Worm (Caenorhabditis elegans) whole organism, L1 larva: ENCODE measurements around the gene Y48E1B.8.

ENCODE experiments used
- C16A3.4 ChIP-seq: fragments of 150-350 bp; optimal IDR thresholded peaks from 2 replicates; lab custom pipeline; 2014; ENCODE audit warnings: missing biosample characterization, missing genetic modification characterization
- C34B4.2 ChIP-seq: sonication (generic microtip); optimal IDR thresholded peaks from 2 replicates; lab custom pipeline; 2017; ENCODE audit warnings: mild to moderate bottlenecking, missing genetic modification characterization, missing compliant biosample characterization
- Y116A8C.19 ChIP-seq: sonication (generic microtip); optimal IDR thresholded peaks from 2 replicates; lab custom pipeline; 2016; ENCODE audit warnings: missing compliant biosample characterization, missing genetic modification characterization, borderline replicate concordance
- aha-1 ChIP-seq: fragments of 150-350 bp; optimal IDR thresholded peaks from 2 replicates; lab custom pipeline; 2014; ENCODE audit warnings: missing biosample characterization, missing genetic modification characterization
- aly-2 ChIP-seq: fragments of 150-350 bp; optimal IDR thresholded peaks from 2 replicates; lab custom pipeline; 2014; ENCODE audit warnings: missing biosample characterization, missing genetic modification characterization
- ama-1 ChIP-seq: fragments of 150-350 bp; optimal IDR thresholded peaks from 2 replicates; lab custom pipeline; 2014
- blmp-1 ChIP-seq: fragments of 150-350 bp; optimal IDR thresholded peaks from 2 replicates; lab custom pipeline; 2014; ENCODE audit warnings: missing biosample characterization, missing genetic modification characterization
- ceh-63 ChIP-seq: fragments of 200-800 bp; sonication (Bioruptor generic); optimal IDR thresholded peaks from 2 replicates; lab custom pipeline; 2018; ENCODE audit warnings: mild to moderate bottlenecking, missing genetic modification characterization, missing compliant biosample characterization
- ceh-82 ChIP-seq, 3 experiments: fragments of 150-350 bp in 1 of 3; sonication (generic microtip) in 2 of 3; optimal IDR thresholded peaks; 2 replicates each; lab custom pipeline; 2014 to 2017; ENCODE audit warnings: missing biosample characterization in 3 of 3, missing genetic modification characterization in 3 of 3
- ceh-88 ChIP-seq: fragments of 200-800 bp; sonication (Bioruptor generic); IDR thresholded peaks from 2 replicates; pipeline ENCODE4 v1.3.6; 2022; ENCODE audit warnings: missing genetic modification characterization, missing compliant biosample characterization
- ceh-90 ChIP-seq: sonication (generic microtip); optimal IDR thresholded peaks from 2 replicates; lab custom pipeline; 2016; ENCODE audit warnings: missing genetic modification characterization, missing compliant biosample characterization
- dpl-1 ChIP-seq, 3 experiments: fragments of 150-350 bp in 2 of 3; sonication (generic microtip) in 1 of 3; optimal IDR thresholded peaks; 2 replicates each; lab custom pipeline; 2014 to 2017; ENCODE audit warnings: missing biosample characterization in 3 of 3, missing genetic modification characterization in 3 of 3, missing genetic modification reagents in 3 of 3
- efl-1 ChIP-seq, 4 experiments: fragments of 150-350 bp; optimal IDR thresholded peaks in 3 of 4; peaks in 1 of 4; 1 replicate in 1 of 4; 2 replicates in 3 of 4; lab custom pipeline; 2014; ENCODE audit warnings: missing biosample characterization in 2 of 4, missing genetic modification characterization in 2 of 4, missing genetic modification reagents in 2 of 4
- efl-3 ChIP-seq: fragments of 200-800 bp; sonication (Bioruptor generic); optimal IDR thresholded peaks from 2 replicates; lab custom pipeline; 2018; ENCODE audit warnings: mild to moderate bottlenecking, missing genetic modification characterization, missing compliant biosample characterization
- egl-13 ChIP-seq: sonication (generic microtip); optimal IDR thresholded peaks from 2 replicates; lab custom pipeline; 2016; ENCODE audit warnings: missing genotype, missing genetic modification reagents, missing genetic modification characterization, missing compliant biosample characterization
- elt-2 ChIP-seq: sonication (generic microtip); optimal IDR thresholded peaks from 2 replicates; lab custom pipeline; 2016; ENCODE audit warnings: missing genetic modification characterization, mild to moderate bottlenecking, inconsistent platforms, missing compliant biosample characterization, missing genetic modification reagents
- fkh-10 ChIP-seq: sonication (generic microtip); optimal IDR thresholded peaks from 2 replicates; lab custom pipeline; 2017; ENCODE audit warnings: missing biosample characterization, missing genetic modification reagents, missing genetic modification characterization
- fkh-4 ChIP-seq: sonication (generic microtip); optimal IDR thresholded peaks from 2 replicates; lab custom pipeline; 2016; ENCODE audit warnings: missing compliant biosample characterization, missing genetic modification characterization, borderline replicate concordance
- fos-1 ChIP-seq: fragments of 150-350 bp; optimal IDR thresholded peaks from 2 replicates; lab custom pipeline; 2014; ENCODE audit warnings: missing biosample characterization, missing genetic modification characterization
- grh-1 ChIP-seq: fragments of 200-800 bp; sonication (Bioruptor generic); IDR thresholded peaks from 2 replicates; pipeline ENCODE4 v1.3.6; 2022; ENCODE audit warnings: missing genetic modification reagents, missing genetic modification characterization, missing compliant biosample characterization
- irx-1 ChIP-seq: sonication (generic microtip); optimal IDR thresholded peaks from 2 replicates; lab custom pipeline; 2016; ENCODE audit warnings: missing genetic modification characterization, missing compliant biosample characterization
- isw-1 ChIP-seq: fragments of 200-800 bp; sonication (Bioruptor generic); IDR thresholded peaks from 2 replicates; pipeline ENCODE4 v1.3.6; 2022; ENCODE audit warnings: missing genetic modification characterization, missing compliant biosample characterization
- jun-1 ChIP-seq: fragments of 150-350 bp; optimal IDR thresholded peaks from 2 replicates; lab custom pipeline; 2014; ENCODE audit warnings: missing biosample characterization, missing genetic modification reagents, missing genetic modification characterization
- lin-13 ChIP-seq: fragments of 150-350 bp; optimal IDR thresholded peaks from 2 replicates; lab custom pipeline; 2014; ENCODE audit warnings: missing biosample characterization, missing genetic modification reagents, missing genetic modification characterization
- lin-14 ChIP-seq: fragments of 200-800 bp; sonication (Bioruptor generic); optimal IDR thresholded peaks from 2 replicates; lab custom pipeline; 2018; ENCODE audit warnings: mild to moderate bottlenecking, missing genetic modification characterization, moderate library complexity, missing compliant biosample characterization
- lin-39 ChIP-seq: fragments of 150-350 bp; optimal IDR thresholded peaks from 2 replicates; lab custom pipeline; 2014; ENCODE audit warnings: missing biosample characterization, missing genetic modification reagents, missing genetic modification characterization
- lir-3 ChIP-seq: sonication (generic microtip); optimal IDR thresholded peaks from 2 replicates; lab custom pipeline; 2016; ENCODE audit warnings: mild to moderate bottlenecking, missing genetic modification characterization, moderate library complexity, missing compliant biosample characterization; ENCODE audit not compliant: poor library complexity
- mdl-1 ChIP-seq, 2 experiments: fragments of 150-350 bp; optimal IDR thresholded peaks; 2 replicates each; lab custom pipeline; 2014 to 2017; ENCODE audit warnings: missing biosample characterization in 2 of 2, missing genetic modification characterization in 2 of 2, inconsistent platforms in 1 of 2
- mef-2 ChIP-seq: fragments of 150-350 bp; optimal IDR thresholded peaks from 2 replicates; lab custom pipeline; 2014; ENCODE audit warnings: missing biosample characterization, missing genetic modification characterization
- mep-1 ChIP-seq: fragments of 150-350 bp; optimal IDR thresholded peaks from 2 replicates; lab custom pipeline; 2014; ENCODE audit warnings: missing biosample characterization, missing genetic modification characterization
- nhr-11 ChIP-seq: fragments of 150-350 bp; optimal IDR thresholded peaks from 2 replicates; lab custom pipeline; 2014; ENCODE audit warnings: missing biosample characterization, missing genetic modification characterization
- nhr-19 ChIP-seq: fragments of 200-800 bp; sonication (Bioruptor generic); conservative IDR thresholded peaks from 2 replicates; pipeline ENCODE4 v1.3.6; 2022; ENCODE audit warnings: missing genetic modification characterization, missing compliant biosample characterization
- nhr-20 ChIP-seq: sonication (generic microtip); optimal IDR thresholded peaks from 2 replicates; lab custom pipeline; 2016; ENCODE audit warnings: mild to moderate bottlenecking, missing genetic modification characterization, missing compliant biosample characterization
- nhr-28 ChIP-seq: fragments of 150-350 bp; optimal IDR thresholded peaks from 2 replicates; lab custom pipeline; 2014; ENCODE audit warnings: missing biosample characterization, missing genetic modification characterization
- nhr-47 ChIP-seq: sonication (generic microtip); optimal IDR thresholded peaks from 2 replicates; lab custom pipeline; 2016; ENCODE audit warnings: mild to moderate bottlenecking, missing genetic modification characterization, moderate library complexity, missing compliant biosample characterization
- nhr-71 ChIP-seq: sonication (generic microtip); optimal IDR thresholded peaks from 2 replicates; lab custom pipeline; 2016; ENCODE audit warnings: mild to moderate bottlenecking, missing genetic modification characterization, moderate library complexity, missing compliant biosample characterization
- nhr-76 ChIP-seq: sonication (generic microtip); optimal IDR thresholded peaks from 2 replicates; lab custom pipeline; 2017; ENCODE audit warnings: missing biosample characterization, missing genetic modification characterization
- nhr-77 ChIP-seq: fragments of 150-350 bp; optimal IDR thresholded peaks from 2 replicates; lab custom pipeline; 2014; ENCODE audit warnings: missing biosample characterization, missing genetic modification characterization
- nhr-84 ChIP-seq: sonication (generic microtip); optimal IDR thresholded peaks from 2 replicates; lab custom pipeline; 2017; ENCODE audit warnings: missing biosample characterization, missing genetic modification characterization
- nhr-85 ChIP-seq: sonication (generic microtip); peaks from one replicate; lab custom pipeline; 2016; ENCODE audit warnings: missing genetic modification characterization, inconsistent platforms, missing compliant biosample characterization
- pag-3 ChIP-seq: sonication (generic microtip); optimal IDR thresholded peaks from 2 replicates; lab custom pipeline; 2017; ENCODE audit warnings: missing genetic modification characterization, mild to moderate bottlenecking, missing compliant biosample characterization, antibody characterized with exemption, borderline replicate concordance; ENCODE audit not compliant: insufficient read depth
- pax-3 ChIP-seq: fragments of 200-800 bp; sonication (Bioruptor generic); optimal IDR thresholded peaks from 2 replicates; lab custom pipeline; 2018; ENCODE audit warnings: mild to moderate bottlenecking, missing genetic modification characterization, moderate library complexity, missing compliant biosample characterization
- skn-1 ChIP-seq: fragments of 150-350 bp; optimal IDR thresholded peaks from 2 replicates; lab custom pipeline; 2014; ENCODE audit warnings: missing biosample characterization, missing genetic modification characterization
- snpc-4 ChIP-seq: fragments of 150-350 bp; optimal IDR thresholded peaks from 2 replicates; lab custom pipeline; 2014; ENCODE audit warnings: missing biosample characterization, missing genetic modification characterization
- snu-23 ChIP-seq: sonication (generic microtip); optimal IDR thresholded peaks from 2 replicates; lab custom pipeline; 2016; ENCODE audit warnings: missing genetic modification characterization, missing compliant biosample characterization
- sptf-1 ChIP-seq: fragments of 150-350 bp; optimal IDR thresholded peaks from 2 replicates; lab custom pipeline; 2014; ENCODE audit warnings: missing biosample characterization, missing genetic modification characterization
- sup-37 ChIP-seq: fragments of 200-800 bp; sonication (Bioruptor generic); optimal IDR thresholded peaks from 2 replicates; lab custom pipeline; 2018; ENCODE audit warnings: mild to moderate bottlenecking, missing genetic modification characterization, missing compliant biosample characterization
- swsn-7 ChIP-seq: sonication (generic microtip); optimal IDR thresholded peaks from 2 replicates; lab custom pipeline; 2016; ENCODE audit warnings: missing genetic modification characterization, missing compliant biosample characterization
- tbx-2 ChIP-seq: sonication (generic microtip); optimal IDR thresholded peaks from 2 replicates; lab custom pipeline; 2016; ENCODE audit warnings: missing genetic modification characterization, missing compliant biosample characterization
- unc-130 ChIP-seq: fragments of 150-350 bp; optimal IDR thresholded peaks from 2 replicates; lab custom pipeline; 2017; ENCODE audit warnings: missing biosample characterization, missing genetic modification characterization, inconsistent platforms
- unc-62 ChIP-seq: fragments of 150-350 bp; optimal IDR thresholded peaks from 2 replicates; lab custom pipeline; 2014; ENCODE audit warnings: missing biosample characterization, missing genetic modification reagents, missing genetic modification characterization
- unc-98 ChIP-seq: fragments of 200-800 bp; sonication (Bioruptor generic); IDR thresholded peaks from 2 replicates; pipeline ENCODE4 v1.3.6; 2022; ENCODE audit warnings: missing genetic modification characterization, missing compliant biosample characterization
- vab-15 ChIP-seq: sonication (generic microtip); optimal IDR thresholded peaks from 2 replicates; lab custom pipeline; 2017; ENCODE audit warnings: missing genotype, mild to moderate bottlenecking, missing genetic modification characterization, missing compliant biosample characterization
- zip-4 ChIP-seq: fragments of 200-800 bp; sonication (Bioruptor generic); optimal IDR thresholded peaks from 2 replicates; lab custom pipeline; 2018; ENCODE audit warnings: mild to moderate bottlenecking, missing genetic modification characterization, moderate library complexity, missing compliant biosample characterization

Gene Y48E1B.8

ce11 chrII:13638576-13638975 lies 53.1 kb downstream of the Y48E1B.8 start (continued):
- TF ChIP-seq unc-62 (GFP tag; lab: Kevin White, UChicago), result no peak
- no peak for TF ChIP-seq efl-1 (optimal IDR thresholded peaks at IDR 0.05; lab: Kevin White, UChicago)
- TF ChIP-seq efl-1 (GFP tag; optimal IDR thresholded peaks at IDR 0.05 in 1 of 2; lab: Kevin White, UChicago), result no peak
- no peak for TF ChIP-seq unc-98 (GFP tag; lab: Robert Waterston, UW)
- TF ChIP-seq mef-2 (tag; lab: Kevin White, UChicago), result no peak
- TF ChIP-seq pag-3 (tag; lab: Kevin White, UChicago), result no peak
- TF ChIP-seq sup-37 (GFP tag; lab: Kevin White, UChicago), result no peak
- TF ChIP-seq aly-2 (tag; lab: Kevin White, UChicago), result no peak
- TF ChIP-seq ceh-88 (GFP tag; lab: Robert Waterston, UW), result no peak
- TF ChIP-seq elt-2 (tag; lab: Kevin White, UChicago), result peak; percentile 48
- TF ChIP-seq mep-1 (tag; lab: Kevin White, UChicago), result no peak
- no peak for TF ChIP-seq lir-3 (tag; lab: Kevin White, UChicago)
- no peak for TF ChIP-seq ama-1 (lab: Kevin White, UChicago)
- TF ChIP-seq vab-15 (tag; lab: Kevin White, UChicago), result no peak
- peak in 1 of 2 experiments; percentile 20 for TF ChIP-seq mdl-1 (tag; optimal IDR thresholded peaks at IDR 0.05; lab: Kevin White, UChicago)
- no peak for TF ChIP-seq fos-1 (tag; lab: Kevin White, UChicago)
- no peak for TF ChIP-seq jun-1 (tag; lab: Kevin White, UChicago)
- TF ChIP-seq unc-130 (tag; lab: Kevin White, UChicago), result no peak
- no peak for TF ChIP-seq fkh-10 (GFP tag; lab: Kevin White, UChicago)
- TF ChIP-seq efl-3 (GFP tag; lab: Kevin White, UChicago), result no peak
- TF ChIP-seq grh-1 (GFP tag; lab: Robert Waterston, UW), result no peak
- TF ChIP-seq nhr-76, result no peak
- no peak for TF ChIP-seq irx-1 (tag; lab: Kevin White, UChicago)
- TF ChIP-seq aha-1 (tag; lab: Kevin White, UChicago), result no peak
- TF ChIP-seq snu-23 (GFP tag; lab: Kevin White, UChicago), result peak; percentile 33
- no peak for TF ChIP-seq dpl-1 (GFP tag; optimal IDR thresholded peaks at IDR 0.05; lab: Kevin White, UChicago)
- TF ChIP-seq swsn-7 (tag; lab: Kevin White, UChicago), result no peak
- TF ChIP-seq egl-13 (tag; lab: Kevin White, UChicago), result no peak
- no peak for TF ChIP-seq ceh-82 (tag; optimal IDR thresholded peaks at IDR 0.05; lab: Kevin White, UChicago)
- TF ChIP-seq lin-13 (GFP tag; lab: Kevin White, UChicago), result no peak
- no peak for TF ChIP-seq isw-1
- TF ChIP-seq zip-4, result no peak
- no peak for TF ChIP-seq ceh-90 (tag; lab: Kevin White, UChicago)
- no peak for TF ChIP-seq ceh-63 (GFP tag; lab: Kevin White, UChicago)
- peak; percentile 30 for TF ChIP-seq C16A3.4 (tag; lab: Kevin White, UChicago)
- no peak for TF ChIP-seq nhr-84
- peak; percentile 81 for TF ChIP-seq nhr-85
- peak; percentile 59 for TF ChIP-seq nhr-19 (GFP tag; lab: Robert Waterston, UW)
- no peak for TF ChIP-seq Y116A8C.19 (tag; lab: Kevin White, UChicago)
- TF ChIP-seq nhr-20, result peak; percentile 69
- TF ChIP-seq lin-39 (tag; lab: Kevin White, UChicago), result no peak
- peak; percentile 48 for TF ChIP-seq lin-14 (GFP tag; lab: Kevin White, UChicago)
- peak; percentile 72 for TF ChIP-seq blmp-1
- TF ChIP-seq nhr-28, result no peak
- TF ChIP-seq skn-1, result no peak
- TF ChIP-seq tbx-2 (tag; lab: Kevin White, UChicago), result no peak
- no peak for TF ChIP-seq sptf-1 (tag; lab: Kevin White, UChicago)
- peak; percentile 10 for TF ChIP-seq nhr-77
- TF ChIP-seq C34B4.2 (tag; lab: Kevin White, UChicago), result no peak
- TF ChIP-seq nhr-11 (tag; lab: Kevin White, UChicago), result no peak
- TF ChIP-seq pax-3 (tag; lab: Kevin White, UChicago), result no peak
- TF ChIP-seq nhr-71 (tag; lab: Kevin White, UChicago), result peak; percentile 52
- no peak for TF ChIP-seq fkh-4 (tag; lab: Kevin White, UChicago)
- no peak for TF ChIP-seq nhr-47 (tag; lab: Kevin White, UChicago)
- TF ChIP-seq snpc-4 (tag; lab: Kevin White, UChicago), result no peak
